Fruit fly (Drosophila melanogaster) whole organism, embryonic: Measurements from ENCODE around the gene CG13653.
A peak's percentile ranks its signal among the peaks of the same experiment; 100 is the strongest.

Source experiments
- Bteb2 ChIP-seq: fragments of 200-800 bp; sonication (Bioruptor generic); optimal IDR thresholded peaks from 2 replicates; lab custom pipeline; 2016; ENCODE audit warnings: missing biosample characterization, missing genetic modification characterization
- CG10274 ChIP-seq: fragments of 200-800 bp; sonication (Bioruptor generic); optimal IDR thresholded peaks from 3 replicates; lab custom pipeline; 2017; ENCODE audit warnings: missing biosample characterization, mild to moderate bottlenecking, missing genetic modification characterization
- CG11093 ChIP-seq: fragments of 200-800 bp; sonication (Bioruptor generic); IDR thresholded peaks from 3 replicates; pipeline ENCODE4 v1.3.6; 2022; ENCODE audit warnings: missing biosample characterization, missing genetic modification characterization
- CG11696 ChIP-seq: fragments of 200-800 bp; sonication (Bioruptor generic); IDR thresholded peaks from 2 replicates; pipeline ENCODE4 v1.3.6; 2022; ENCODE audit warnings: missing biosample characterization, missing genetic modification characterization
- CG1233 ChIP-seq: fragments of 200-800 bp; sonication (Bioruptor generic); optimal IDR thresholded peaks from 4 replicates; lab custom pipeline; 2018; ENCODE audit warnings: missing biosample characterization, mild to moderate bottlenecking, missing genetic modification characterization
- CG12769 ChIP-seq: fragments of 200-800 bp; sonication (Bioruptor generic); optimal IDR thresholded peaks from 2 replicates; lab custom pipeline; 2019; ENCODE audit warnings: missing biosample characterization, mild to moderate bottlenecking, missing genetic modification characterization, moderate library complexity
- CG13424 ChIP-seq: fragments of 200-800 bp; sonication (Bioruptor generic); optimal IDR thresholded peaks from 2 replicates; lab custom pipeline; 2019; ENCODE audit warnings: missing biosample characterization, mild to moderate bottlenecking, missing genetic modification characterization, moderate library complexity
- CG14965 ChIP-seq: fragments of 200-800 bp; sonication (Bioruptor generic); optimal IDR thresholded peaks from 2 replicates; lab custom pipeline; 2016; ENCODE audit warnings: missing biosample characterization, missing genetic modification characterization, borderline replicate concordance
- CG32532 ChIP-seq: fragments of 200-800 bp; sonication (Bioruptor generic); IDR thresholded peaks from 2 replicates; pipeline ENCODE4 v1.3.6; 2022; ENCODE audit warnings: missing biosample characterization, missing genetic modification characterization
- CG32767 ChIP-seq: fragments of 200-800 bp; sonication (Bioruptor generic); IDR thresholded peaks from 2 replicates; pipeline ENCODE4 v1.3.6; 2022; ENCODE audit warnings: missing biosample characterization, missing genetic modification characterization
- CG3838 ChIP-seq: fragments of 200-800 bp; sonication (Bioruptor generic); optimal IDR thresholded peaks from 3 replicates; lab custom pipeline; 2016; ENCODE audit warnings: missing biosample characterization, missing genetic modification characterization
- CG4360 ChIP-seq: fragments of 200-800 bp; sonication (Bioruptor generic); IDR thresholded peaks from 2 replicates; pipeline ENCODE4 v1.3.6; 2022; ENCODE audit warnings: missing biosample characterization, missing genetic modification characterization
- CG6765 ChIP-seq: fragments of 200-800 bp; sonication (Bioruptor generic); optimal IDR thresholded peaks from 3 replicates; lab custom pipeline; 2017; ENCODE audit warnings: missing biosample characterization, mild to moderate bottlenecking, missing genetic modification characterization
- CG7839 ChIP-seq: fragments of 200-800 bp; sonication (Bioruptor generic); optimal IDR thresholded peaks from 3 replicates; lab custom pipeline; 2018; ENCODE audit warnings: missing biosample characterization, mild to moderate bottlenecking, missing genetic modification characterization, moderate library complexity
- Deaf1 ChIP-seq: fragments of 200-800 bp; optimal IDR thresholded peaks from 3 replicates; lab custom pipeline; 2019; ENCODE audit warnings: missing biosample characterization, mild to moderate bottlenecking, missing genetic modification characterization, moderate library complexity
- Dp ChIP-seq: fragments of 200-800 bp; sonication (Bioruptor generic); optimal IDR thresholded peaks from 2 replicates; lab custom pipeline; 2018; ENCODE audit warnings: missing biosample characterization, mild to moderate bottlenecking, missing genetic modification characterization, moderate library complexity
- Fer1 ChIP-seq: fragments of 200-800 bp; sonication (Bioruptor generic); optimal IDR thresholded peaks from 2 replicates; lab custom pipeline; 2017; ENCODE audit warnings: missing biosample characterization, mild to moderate bottlenecking, missing genetic modification characterization
- NC2β ChIP-seq: fragments of 200-800 bp; sonication (Bioruptor generic); optimal IDR thresholded peaks from 2 replicates; lab custom pipeline; 2016; ENCODE audit warnings: missing biosample characterization, missing genetic modification characterization
- Nf-YB ChIP-seq: fragments of 200-800 bp; sonication (Bioruptor generic); optimal IDR thresholded peaks from 3 replicates; lab custom pipeline; 2019; ENCODE audit warnings: missing biosample characterization, mild to moderate bottlenecking, missing genetic modification characterization, moderate library complexity
- Optix ChIP-seq: fragments of 200-800 bp; sonication (Bioruptor generic); IDR thresholded peaks from 3 replicates; pipeline ENCODE4 v1.3.6; 2022; ENCODE audit warnings: missing biosample characterization, missing genetic modification characterization
- Six4 ChIP-seq: fragments of 200-800 bp; sonication (Bioruptor generic); optimal IDR thresholded peaks from 2 replicates; lab custom pipeline; 2016; ENCODE audit warnings: missing biosample characterization, missing genetic modification characterization
- Sry-δ ChIP-seq: fragments of 200-800 bp; sonication (Bioruptor generic); optimal IDR thresholded peaks from 2 replicates; lab custom pipeline; 2016; ENCODE audit warnings: missing biosample characterization, missing genetic modification characterization
- bowl ChIP-seq: fragments of 200-800 bp; sonication (Bioruptor generic); IDR thresholded peaks from 2 replicates; pipeline ENCODE4 v1.3.6; 2022; ENCODE audit warnings: missing biosample characterization, missing genetic modification characterization
- cas ChIP-seq: fragments of 200-800 bp; sonication (Bioruptor generic); IDR thresholded peaks from 2 replicates; pipeline ENCODE4 v1.3.6; 2022; ENCODE audit warnings: missing biosample characterization, missing genetic modification characterization
- ci ChIP-seq: fragments of 200-800 bp; sonication (Bioruptor generic); IDR thresholded peaks from 3 replicates; pipeline ENCODE4 v1.3.6; 2022; ENCODE audit warnings: missing biosample characterization, missing genetic modification characterization
- croc ChIP-seq: fragments of 200-800 bp; sonication (Bioruptor generic); conservative IDR thresholded peaks from 3 replicates; pipeline ENCODE4 v1.3.6; 2022; ENCODE audit warnings: missing biosample characterization, missing genetic modification characterization
- crol ChIP-seq: fragments of 200-800 bp; sonication (Bioruptor generic); IDR thresholded peaks from 2 replicates; pipeline ENCODE4 v1.3.6; 2022; ENCODE audit warnings: missing biosample characterization, missing genetic modification characterization
- ems ChIP-seq: fragments of 200-800 bp; sonication (Bioruptor generic); optimal IDR thresholded peaks from 3 replicates; lab custom pipeline; 2016; ENCODE audit warnings: missing biosample characterization, missing genetic modification characterization
- fd102C ChIP-seq: fragments of 200-800 bp; sonication (Bioruptor generic); optimal IDR thresholded peaks from 2 replicates; lab custom pipeline; 2018; ENCODE audit warnings: missing biosample characterization, mild to moderate bottlenecking, missing genetic modification characterization, moderate library complexity
- fu2 ChIP-seq: fragments of 200-800 bp; sonication (Bioruptor generic); optimal IDR thresholded peaks from 2 replicates; lab custom pipeline; 2016; ENCODE audit warnings: missing biosample characterization, missing genetic modification characterization
- gem ChIP-seq: fragments of 200-800 bp; sonication (Bioruptor generic); optimal IDR thresholded peaks from 2 replicates; lab custom pipeline; 2019; ENCODE audit warnings: missing biosample characterization, mild to moderate bottlenecking, missing genetic modification characterization, moderate library complexity
- gt ChIP-seq: fragments of 200-800 bp; sonication (Bioruptor generic); IDR thresholded peaks from 2 replicates; pipeline ENCODE4 v1.3.6; 2022; ENCODE audit warnings: missing biosample characterization, missing genetic modification characterization
- hbn ChIP-seq: fragments of 200-800 bp; sonication (Bioruptor generic); IDR thresholded peaks from 2 replicates; pipeline ENCODE4 v1.3.6; 2022; ENCODE audit warnings: missing biosample characterization, missing genetic modification characterization; ENCODE audit not compliant: partially characterized antibody
- kah ChIP-seq: fragments of 200-800 bp; sonication (Bioruptor generic); optimal IDR thresholded peaks from 2 replicates; lab custom pipeline; 2018; ENCODE audit warnings: missing biosample characterization, mild to moderate bottlenecking, missing genetic modification characterization
- kni ChIP-seq: fragments of 200-800 bp; sonication (Bioruptor generic); optimal IDR thresholded peaks from 3 replicates; lab custom pipeline; 2017; ENCODE audit warnings: mild to moderate bottlenecking, missing biosample characterization, missing genetic modification reagents, missing genetic modification characterization
- lab ChIP-seq: fragments of 200-800 bp; sonication (Bioruptor generic); optimal IDR thresholded peaks from 3 replicates; lab custom pipeline; 2017; ENCODE audit warnings: missing biosample characterization, missing genetic modification characterization, mild to moderate bottlenecking, moderate library complexity, missing genetic modification reagents
- maf-S ChIP-seq: fragments of 200-800 bp; sonication (Bioruptor generic); optimal IDR thresholded peaks from 2 replicates; lab custom pipeline; 2016; ENCODE audit warnings: missing biosample characterization, missing genetic modification characterization
- mld ChIP-seq: fragments of 200-800 bp; sonication (Bioruptor generic); IDR thresholded peaks from 3 replicates; pipeline ENCODE4 v1.3.6; 2022; ENCODE audit warnings: missing biosample characterization, missing genetic modification characterization; ENCODE audit not compliant: partially characterized antibody
- nau ChIP-seq: fragments of 200-800 bp; sonication (Bioruptor generic); optimal IDR thresholded peaks from 3 replicates; lab custom pipeline; 2017; ENCODE audit warnings: missing biosample characterization, mild to moderate bottlenecking, missing genetic modification characterization, missing genetic modification reagents
- row ChIP-seq: fragments of 200-800 bp; sonication (Bioruptor generic); IDR thresholded peaks from 3 replicates; pipeline ENCODE4 v1.3.6; 2022; ENCODE audit warnings: missing biosample characterization, missing genetic modification characterization
- run ChIP-seq: fragments of 200-800 bp; sonication (Bioruptor generic); optimal IDR thresholded peaks from 3 replicates; lab custom pipeline; 2018; ENCODE audit warnings: missing biosample characterization, mild to moderate bottlenecking, missing genetic modification characterization
- sens ChIP-seq: fragments of 200-800 bp; sonication (Bioruptor generic); peaks from one replicate; lab custom pipeline; 2016; ENCODE audit warnings: missing biosample characterization, missing genetic modification characterization
- sim ChIP-seq: fragments of 200-800 bp; sonication (Bioruptor generic); IDR thresholded peaks from 2 replicates; pipeline ENCODE4 v1.3.6; 2022; ENCODE audit warnings: missing biosample characterization, missing genetic modification characterization
- slp2 ChIP-seq: fragments of 200-800 bp; sonication (Bioruptor generic); optimal IDR thresholded peaks from 2 replicates; lab custom pipeline; 2016; ENCODE audit warnings: missing biosample characterization, missing genetic modification characterization
- so ChIP-seq: fragments of 200-800 bp; sonication (Bioruptor generic); IDR thresholded peaks from 3 replicates; pipeline ENCODE4 v1.3.6; 2022; ENCODE audit warnings: missing biosample characterization, missing genetic modification characterization
- tgo ChIP-seq: fragments of 200-800 bp; sonication (Bioruptor generic); IDR thresholded peaks from 3 replicates; pipeline ENCODE4 v1.3.6; 2022; ENCODE audit warnings: missing biosample characterization, missing genetic modification characterization
- tll ChIP-seq, 2 experiments: fragments of 200-800 bp in 1 of 2; fragments of >200 bp in 1 of 2; sonication (Bioruptor generic) in 1 of 2; optimal IDR thresholded peaks; 2 replicates each; lab custom pipeline; 2017 to 2019; ENCODE audit warnings: missing biosample characterization in 2 of 2, missing genetic modification characterization in 2 of 2, mild to moderate bottlenecking in 1 of 2, moderate library complexity in 1 of 2
- toy ChIP-seq: fragments of 200-800 bp; sonication (Bioruptor generic); IDR thresholded peaks from 2 replicates; pipeline ENCODE4 v1.3.6; 2022; ENCODE audit warnings: missing biosample characterization, missing genetic modification characterization
- unc-4 ChIP-seq: fragments of 200-800 bp; sonication (Bioruptor generic); IDR thresholded peaks from 2 replicates; pipeline ENCODE4 v1.3.6; 2022; ENCODE audit warnings: missing biosample characterization, missing genetic modification characterization; ENCODE audit not compliant: partially characterized antibody
- vfl ChIP-seq: fragments of 200-800 bp; sonication (Bioruptor generic); optimal IDR thresholded peaks from 2 replicates; lab custom pipeline; 2016; ENCODE audit warnings: missing biosample characterization, missing genetic modification characterization
- zen ChIP-seq: fragments of 200-800 bp; sonication (Bioruptor generic); optimal IDR thresholded peaks from 3 replicates; lab custom pipeline; 2018; ENCODE audit warnings: missing biosample characterization, mild to moderate bottlenecking, missing genetic modification characterization, moderate library complexity

Gene CG13653

DNA sequence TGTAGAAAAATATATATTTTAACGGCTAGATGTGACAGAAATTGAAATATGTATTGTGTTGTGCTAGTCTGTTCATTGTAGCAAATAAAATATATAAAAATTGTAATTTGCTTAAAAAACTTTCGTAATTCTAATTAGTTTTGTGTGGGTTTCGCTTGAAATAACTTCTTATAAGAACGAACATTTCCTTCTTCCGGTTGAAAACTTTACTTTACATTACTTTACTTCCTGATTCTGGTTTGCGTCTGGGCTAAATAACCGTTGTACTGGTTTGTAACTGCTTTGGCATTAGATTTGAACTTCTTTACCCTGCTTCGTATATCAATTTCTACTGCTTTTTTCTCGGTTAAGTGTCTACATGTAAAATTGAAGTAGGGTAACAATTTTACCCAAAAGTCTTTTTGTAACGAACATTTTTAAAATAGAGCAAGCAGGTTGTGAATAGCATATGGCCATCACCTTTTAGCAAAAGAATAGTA lies 1.6 kb upstream of the CG13653 start, which contains the start of gene lobo (continued):
- TF ChIP-seq Fer1 (peak; percentile 65), CG11696 (GFP tag; lab: Robert Waterston, UW) (peak; percentile 17; the same call in 1 of the 2 replicates), Optix (GFP tag; lab: Robert Waterston, UW) (peak; percentile 45; the same call in 1 of the 3 replicates), lab (GFP tag; lab: Kevin White, UChicago) (peak; percentile 67), sim (GFP tag; lab: Robert Waterston, UW) (no peak), sens (GFP tag; lab: Kevin White, UChicago) (peak; percentile 93), CG6765 (GFP tag; lab: Kevin White, UChicago) (no peak), toy (GFP tag; lab: Robert Waterston, UW) (no peak), ci (GFP tag; lab: Robert Waterston, UW) (peak; percentile 95), CG3838 (GFP tag; lab: Kevin White, UChicago) (peak; percentile 41), Dp (GFP tag; lab: Kevin White, UChicago) (peak; percentile 29), ems (GFP tag; lab: Kevin White, UChicago) (peak; percentile 26), CG12769 (tag; lab: Kevin White, UChicago) (no peak), Bteb2 (GFP tag; lab: Kevin White, UChicago) (peak; percentile 35), crol (GFP tag; lab: Robert Waterston, UW) (no peak), CG32767 (GFP tag; lab: Robert Waterston, UW) (no peak), Nf-YB (GFP tag; lab: Kevin White, UChicago) (peak; percentile 60), fd102C (no peak), gt (GFP tag; lab: Robert Waterston, UW) (no peak), mld (GFP tag; lab: Robert Waterston, UW) (no peak), CG11093 (GFP tag; lab: Robert Waterston, UW) (no peak), CG7839 (peak; percentile 50), CG10274 (peak; percentile 21), CG4360 (no peak), maf-S (GFP tag; lab: Kevin White, UChicago) (peak; percentile 61), kni (GFP tag; lab: Kevin White, UChicago) (peak; percentile 10), tll (GFP tag; optimal IDR thresholded peaks at IDR 0.05; lab: Kevin White, UChicago) (no peak), nau (GFP tag; lab: Kevin White, UChicago) (no peak), fu2 (peak; percentile 59), Sry-δ (peak; percentile 47), vfl (GFP tag; lab: Kevin White, UChicago) (no peak), tgo (GFP tag; lab: Robert Waterston, UW) (no peak), run (tag; lab: Kevin White, UChicago) (no peak), zen (tag; lab: Kevin White, UChicago) (peak; percentile 83), bowl (GFP tag; lab: Robert Waterston, UW) (no peak), hbn (GFP tag; lab: Robert Waterston, UW) (no peak), CG32532 (GFP tag; lab: Robert Waterston, UW) (peak; percentile 50; the same call in 1 of the 2 replicates), Six4 (peak; percentile 15), unc-4 (GFP tag; lab: Robert Waterston, UW) (0 out of 2 replicates have a peak, but pooled peaks have one; percentile 25), so (GFP tag; lab: Robert Waterston, UW) (peak; percentile 36; the same call in 1 of the 3 replicates), gem (tag; lab: Kevin White, UChicago) (no peak), croc (GFP tag; lab: Robert Waterston, UW) (no peak), CG13424 (tag; lab: Kevin White, UChicago) (peak; percentile 67), cas (GFP tag; lab: Robert Waterston, UW) (no peak), slp2 (peak; percentile 59), Deaf1 (tag; lab: Kevin White, UChicago) (peak; percentile 12), row (GFP tag; lab: Robert Waterston, UW) (peak; percentile 56), CG14965 (GFP tag; lab: Kevin White, UChicago) (peak; percentile 11), kah (no peak), CG1233 (GFP tag; lab: Kevin White, UChicago) (peak; percentile 68), NC2β (peak; percentile 67)
